Fruit fly (Drosophila melanogaster) whole organism, prepupa: ENCODE measurements around the gene Ciz1.

ENCODE experiments used
- Blimp-1 ChIP-seq: fragments of 200-800 bp; sonication (Bioruptor generic); optimal IDR thresholded peaks from 3 replicates; lab custom pipeline; 2017; ENCODE audit warnings: missing biosample characterization, missing genetic modification characterization, mild to moderate bottlenecking, moderate library complexity, missing genetic modification reagents
- CG10669 ChIP-seq: fragments of 200-800 bp; sonication (Bioruptor generic); optimal IDR thresholded peaks from 3 replicates; lab custom pipeline; 2018; ENCODE audit warnings: missing biosample characterization, mild to moderate bottlenecking, missing genetic modification characterization, moderate library complexity
- CG11294 ChIP-seq: fragments of 200-800 bp; sonication (Bioruptor generic); IDR thresholded peaks from 2 replicates; pipeline ENCODE4 v1.3.6; 2022; ENCODE audit warnings: missing biosample characterization, missing genetic modification characterization
- CG11762 ChIP-seq: fragments of 200-800 bp; sonication (Bioruptor generic); optimal IDR thresholded peaks from 3 replicates; lab custom pipeline; 2016; ENCODE audit warnings: missing biosample characterization, missing genetic modification characterization; ENCODE audit not compliant: insufficient read depth
- CG11902 ChIP-seq: fragments of 200-800 bp; sonication (Bioruptor generic); optimal IDR thresholded peaks from 3 replicates; lab custom pipeline; 2016; ENCODE audit warnings: missing biosample characterization, missing genetic modification characterization
- CG16779 ChIP-seq: fragments of 200-800 bp; sonication (Bioruptor generic); optimal IDR thresholded peaks from 3 replicates; lab custom pipeline; 2017; ENCODE audit warnings: missing biosample characterization, mild to moderate bottlenecking, missing genetic modification characterization
- CG3032 ChIP-seq: fragments of 200-800 bp; optimal IDR thresholded peaks from 2 replicates; lab custom pipeline; 2019; ENCODE audit warnings: missing biosample characterization, mild to moderate bottlenecking, missing genetic modification characterization, moderate library complexity
- CG32006 ChIP-seq: fragments of 200-800 bp; sonication (Bioruptor generic); optimal IDR thresholded peaks from 3 replicates; lab custom pipeline; 2017; ENCODE audit warnings: missing biosample characterization, mild to moderate bottlenecking, missing genetic modification characterization
- CG3919 ChIP-seq: fragments of 200-800 bp; sonication (Bioruptor generic); optimal IDR thresholded peaks from 3 replicates; lab custom pipeline; 2016; ENCODE audit warnings: missing biosample characterization, missing genetic modification characterization
- CG4318 ChIP-seq: fragments of 200-800 bp; sonication (Bioruptor generic); optimal IDR thresholded peaks from 3 replicates; lab custom pipeline; 2017; ENCODE audit warnings: missing biosample characterization, mild to moderate bottlenecking, missing genetic modification characterization
- CG6163 ChIP-seq: fragments of 200-800 bp; sonication (Bioruptor generic); IDR thresholded peaks from 3 replicates; pipeline ENCODE4 v1.3.6; 2022; ENCODE audit warnings: missing biosample characterization, missing genetic modification characterization
- CG6276 ChIP-seq: fragments of 200-800 bp; sonication (Bioruptor generic); optimal IDR thresholded peaks from 2 replicates; lab custom pipeline; 2017; ENCODE audit warnings: missing biosample characterization, mild to moderate bottlenecking, missing genetic modification characterization
- CG6792 ChIP-seq: fragments of 200-800 bp; sonication (Bioruptor generic); optimal IDR thresholded peaks from 3 replicates; lab custom pipeline; 2016; ENCODE audit warnings: missing biosample characterization, missing genetic modification characterization
- CG6808 ChIP-seq: fragments of 200-800 bp; sonication (Bioruptor generic); optimal IDR thresholded peaks from 3 replicates; lab custom pipeline; 2017; ENCODE audit warnings: missing biosample characterization, missing genetic modification characterization, mild to moderate bottlenecking, moderate library complexity, missing genetic modification reagents
- CG8319 ChIP-seq: fragments of 200-800 bp; sonication (Bioruptor generic); optimal IDR thresholded peaks from 3 replicates; lab custom pipeline; 2016; ENCODE audit warnings: missing biosample characterization, missing genetic modification characterization
- CG9139 ChIP-seq: fragments of 200-800 bp; sonication (Bioruptor generic); optimal IDR thresholded peaks from 3 replicates; lab custom pipeline; 2017; ENCODE audit warnings: missing biosample characterization, mild to moderate bottlenecking, missing genetic modification characterization
- Eip75B ChIP-seq: fragments of 200-800 bp; sonication (Bioruptor generic); optimal IDR thresholded peaks from 3 replicates; lab custom pipeline; 2016; ENCODE audit warnings: missing biosample characterization, missing genetic modification characterization
- Eip78C ChIP-seq: fragments of 200-800 bp; sonication (Bioruptor generic); peaks from one replicate; lab custom pipeline; 2016; ENCODE audit warnings: missing biosample characterization, missing genetic modification characterization
- Eip93F ChIP-seq: fragments of 200-800 bp; sonication (Bioruptor generic); optimal IDR thresholded peaks from 2 replicates; lab custom pipeline; 2016; ENCODE audit warnings: missing biosample characterization, mild to moderate bottlenecking, missing genetic modification characterization
- Ets21C ChIP-seq: fragments of 200-800 bp; sonication (Bioruptor generic); optimal IDR thresholded peaks from 3 replicates; lab custom pipeline; 2016; ENCODE audit warnings: missing biosample characterization, missing genetic modification characterization
- Hr38 ChIP-seq: sonication (Bioruptor generic); optimal IDR thresholded peaks from 2 replicates; lab custom pipeline; 2016; ENCODE audit warnings: missing biosample characterization, missing genetic modification characterization
- Hr39 ChIP-seq: fragments of 200-800 bp; sonication (Bioruptor generic); optimal IDR thresholded peaks from 2 replicates; lab custom pipeline; 2016; ENCODE audit warnings: missing biosample characterization, missing genetic modification characterization
- Hr4 ChIP-seq: fragments of 200-800 bp; sonication (Bioruptor generic); optimal IDR thresholded peaks from 3 replicates; lab custom pipeline; 2016; ENCODE audit warnings: missing biosample characterization, missing genetic modification characterization
- Lpt ChIP-seq: fragments of 200-800 bp; sonication (Bioruptor generic); optimal IDR thresholded peaks from 3 replicates; lab custom pipeline; 2016; ENCODE audit warnings: missing biosample characterization, missing genetic modification characterization
- Met ChIP-seq: fragments of 200-800 bp; sonication (Bioruptor generic); optimal IDR thresholded peaks from 3 replicates; lab custom pipeline; 2016; ENCODE audit warnings: missing biosample characterization, missing genetic modification characterization
- Smox ChIP-seq: fragments of 200-800 bp; sonication (Bioruptor generic); optimal IDR thresholded peaks from 3 replicates; lab custom pipeline; 2016; ENCODE audit warnings: missing biosample characterization, missing genetic modification characterization
- Sox102F ChIP-seq: fragments of 200-800 bp; sonication (Bioruptor generic); optimal IDR thresholded peaks from 2 replicates; lab custom pipeline; 2016; ENCODE audit warnings: missing biosample characterization, mild to moderate bottlenecking, missing genetic modification characterization
- Sox15 ChIP-seq: fragments of 200-800 bp; sonication (Bioruptor generic); optimal IDR thresholded peaks from 3 replicates; lab custom pipeline; 2016; ENCODE audit warnings: missing biosample characterization, missing genetic modification characterization
- achi ChIP-seq: fragments of 200-800 bp; sonication (Bioruptor generic); optimal IDR thresholded peaks from 3 replicates; lab custom pipeline; 2016; ENCODE audit warnings: missing biosample characterization, missing genetic modification characterization
- acj6 ChIP-seq: fragments of 200-800 bp; sonication (Bioruptor generic); optimal IDR thresholded peaks from 3 replicates; lab custom pipeline; 2016; ENCODE audit warnings: missing biosample characterization, missing genetic modification characterization
- dac ChIP-seq: fragments of 200-800 bp; sonication (Bioruptor generic); optimal IDR thresholded peaks from 2 replicates; lab custom pipeline; 2017; ENCODE audit warnings: missing biosample characterization, mild to moderate bottlenecking, missing genetic modification characterization
- esn ChIP-seq: fragments of 200-800 bp; sonication (Bioruptor generic); optimal IDR thresholded peaks from 2 replicates; lab custom pipeline; 2016; ENCODE audit warnings: missing biosample characterization, mild to moderate bottlenecking, missing genetic modification characterization, moderate library complexity
- fd59A ChIP-seq: fragments of 200-800 bp; sonication (Bioruptor generic); optimal IDR thresholded peaks from 2 replicates; lab custom pipeline; 2017; ENCODE audit warnings: missing biosample characterization, mild to moderate bottlenecking, missing genetic modification characterization, missing genetic modification reagents
- fd85E ChIP-seq: fragments of 200-800 bp; sonication (Bioruptor generic); optimal IDR thresholded peaks from 3 replicates; lab custom pipeline; 2016; ENCODE audit warnings: missing biosample characterization, missing genetic modification characterization
- fkh ChIP-seq: fragments of 200-800 bp; sonication (Bioruptor generic); optimal IDR thresholded peaks from 3 replicates; lab custom pipeline; 2017; ENCODE audit warnings: missing biosample characterization, mild to moderate bottlenecking, missing genetic modification characterization, moderate library complexity
- lz ChIP-seq: fragments of 200-800 bp; sonication (Bioruptor generic); optimal IDR thresholded peaks from 3 replicates; lab custom pipeline; 2016; ENCODE audit warnings: missing biosample characterization, missing genetic modification characterization
- net ChIP-seq: fragments of 200-800 bp; sonication (Bioruptor generic); optimal IDR thresholded peaks from 3 replicates; lab custom pipeline; 2016; ENCODE audit warnings: missing biosample characterization, missing genetic modification characterization
- pdm3 ChIP-seq: fragments of 200-800 bp; sonication (Bioruptor generic); optimal IDR thresholded peaks from 3 replicates; lab custom pipeline; 2016; ENCODE audit warnings: missing biosample characterization, missing genetic modification characterization
- salr ChIP-seq, 2 experiments: fragments of 200-800 bp; sonication (Bioruptor generic); optimal IDR thresholded peaks; 3 replicates each; lab custom pipeline; 2016 to 2018; ENCODE audit warnings: missing biosample characterization in 2 of 2, missing genetic modification characterization in 2 of 2, mild to moderate bottlenecking in 1 of 2
- ss ChIP-seq, 2 experiments: fragments of 200-800 bp; sonication (Bioruptor generic); optimal IDR thresholded peaks; 2 replicates in 1 of 2; 3 replicates in 1 of 2; lab custom pipeline; 2017 to 2018; ENCODE audit warnings: mild to moderate bottlenecking in 2 of 2, missing biosample characterization in 2 of 2, missing genetic modification characterization in 2 of 2, moderate library complexity in 1 of 2
- svp ChIP-seq: fragments of 200-800 bp; sonication (Bioruptor generic); peaks from one replicate; lab custom pipeline; 2016; ENCODE audit warnings: missing biosample characterization, missing genetic modification characterization
- topi ChIP-seq: fragments of 200-800 bp; sonication (Bioruptor generic); optimal IDR thresholded peaks from 3 replicates; lab custom pipeline; 2016; ENCODE audit warnings: missing biosample characterization, missing genetic modification characterization
- vri ChIP-seq: fragments of 200-800 bp; sonication (Bioruptor generic); optimal IDR thresholded peaks from 3 replicates; lab custom pipeline; 2016; ENCODE audit warnings: missing biosample characterization, mild to moderate bottlenecking, missing genetic modification characterization

Ciz1 gene

DNA sequence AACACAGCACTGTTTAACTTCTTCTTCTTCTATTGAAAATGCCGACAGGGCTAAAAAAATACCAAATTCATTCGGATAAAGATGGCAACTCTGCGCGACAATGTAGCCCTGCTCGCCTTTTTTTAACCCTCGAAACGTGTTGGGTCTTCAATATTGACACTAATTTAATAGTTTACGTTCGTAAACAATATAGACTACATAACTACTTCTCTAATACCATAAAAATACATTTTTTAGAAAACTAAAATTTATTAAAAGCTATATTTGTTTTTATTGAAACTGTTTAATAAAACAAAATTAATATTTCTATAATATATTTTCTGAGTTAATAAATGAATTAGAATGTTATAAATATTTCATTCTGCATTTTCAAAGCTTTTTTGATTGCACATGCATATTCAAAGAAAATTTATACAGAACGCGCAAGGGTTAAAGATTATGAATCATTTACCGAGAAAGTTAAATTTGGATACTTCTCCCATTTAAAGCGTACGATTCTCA is 24.2 kb downstream of the Ciz1 start, which contains the start of the genes Taf2 and CalpB (continued):
- TF ChIP-seq ss (GFP tag; optimal IDR thresholded peaks at IDR 0.05; lab: Kevin White, UChicago) (peak; percentile 71 to 83), Ets21C (GFP tag; lab: Kevin White, UChicago) (no peak), Lpt (peak; percentile 82), CG6808 (peak; percentile 82), Sox15 (GFP tag; lab: Kevin White, UChicago) (peak; percentile 60), CG11902 (peak; percentile 65), CG8319 (peak; percentile 57), lz (GFP tag; lab: Kevin White, UChicago) (peak; percentile 73)

DNA sequence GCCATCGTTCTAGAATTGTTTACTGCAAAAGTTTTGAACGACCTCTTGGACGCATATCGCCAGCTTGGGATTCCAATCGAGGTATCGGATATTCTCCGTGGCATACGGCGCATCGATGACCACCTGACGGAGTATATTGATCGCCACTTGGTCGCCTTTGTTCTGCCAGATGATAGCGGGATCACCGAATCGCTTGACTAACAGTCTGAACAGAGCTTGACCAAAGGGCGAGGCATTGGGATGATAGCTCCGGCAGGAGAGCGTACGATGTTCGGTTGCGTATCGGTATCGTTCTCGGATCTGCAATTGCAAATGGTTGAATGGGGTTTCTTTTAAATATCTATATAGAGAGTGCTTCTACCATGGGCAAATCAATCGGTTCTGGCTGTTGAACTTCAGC is 29.5 kb downstream of the Ciz1 start:
- no peak for TF ChIP-seq CG6163
- TF ChIP-seq svp, result peak; percentile 92

DNA sequence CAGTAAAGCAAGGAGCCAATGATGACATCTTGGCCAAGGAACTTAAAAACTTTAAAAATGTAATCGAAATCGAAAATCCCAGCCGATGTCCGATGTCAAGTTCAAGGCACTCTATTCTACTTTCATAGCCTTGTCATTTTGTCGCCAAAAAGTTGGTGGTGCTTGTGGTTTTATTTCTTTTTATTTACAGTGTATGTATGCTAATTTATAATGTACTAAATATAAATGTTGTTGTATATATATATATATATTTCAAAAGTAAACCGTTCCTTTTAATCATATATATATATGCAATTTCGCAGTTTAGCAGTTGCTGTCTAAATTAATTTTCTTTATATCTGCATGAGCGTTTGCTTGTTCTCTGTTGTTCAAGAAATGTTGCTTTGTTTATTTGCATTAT is 30.2 kb downstream of the Ciz1 start, which contains the start of the genes CG6709 and Hez:
Gene CG6709, minus strand, starts transcription at position 101 of the 400 bp plus-strand sequence.
Gene Hez, minus strand, starts transcription at position 101 of the 400 bp plus-strand sequence.
- TF ChIP-seq CG6276 (GFP tag; lab: Kevin White, UChicago) (no peak), CG8319 (no peak), Eip75B (GFP tag; lab: Kevin White, UChicago) (no peak), CG3919 (no peak), Hr38 (GFP tag; lab: Kevin White, UChicago) (no peak), achi (GFP tag; lab: Kevin White, UChicago) (no peak), ss (GFP tag; optimal IDR thresholded peaks at IDR 0.05; lab: Kevin White, UChicago) (no peak), salr (GFP tag; optimal IDR thresholded peaks at IDR 0.05; lab: Kevin White, UChicago) (no peak)

DNA sequence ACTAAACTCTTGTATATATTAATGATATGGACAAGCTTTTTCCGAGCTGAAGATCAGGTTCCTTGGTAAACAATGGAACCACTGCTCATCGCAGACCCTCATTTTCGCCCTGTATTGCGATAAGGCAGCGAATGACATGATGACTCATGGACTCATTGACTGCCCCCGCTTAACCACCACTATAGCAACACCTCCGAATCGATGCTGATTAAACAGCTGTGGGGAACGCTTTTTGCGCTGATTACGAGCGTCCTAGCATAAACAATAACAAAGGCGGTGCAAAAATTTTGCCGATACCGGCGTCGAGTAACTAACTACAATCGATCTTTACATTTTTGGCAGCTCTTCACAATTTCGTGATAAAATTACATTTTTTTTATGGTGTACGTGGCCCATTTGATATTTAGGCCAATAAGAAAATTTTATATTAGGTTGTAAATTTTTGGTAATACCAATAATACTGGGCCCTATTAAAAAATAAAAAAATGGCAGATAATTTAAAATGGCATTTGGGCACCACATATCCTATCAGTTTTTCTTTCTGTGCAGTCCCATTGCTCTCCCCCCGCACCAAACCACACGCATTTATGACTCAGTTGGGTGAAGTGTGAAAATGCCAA is 32.8 kb downstream of the Ciz1 start:
- TF ChIP-seq CG6163 (peak; percentile 48; the same call in 2 of the 3 replicates), fd59A (GFP tag; lab: Kevin White, UChicago) (no peak), esn (GFP tag; lab: Kevin White, UChicago) (peak; percentile 61), svp (peak; percentile 93), lz (GFP tag; lab: Kevin White, UChicago) (peak; percentile 27), Met (GFP tag; lab: Kevin White, UChicago) (peak; percentile 54), salr (GFP tag; optimal IDR thresholded peaks at IDR 0.05; lab: Kevin White, UChicago) (no peak), Hr4 (GFP tag; lab: Kevin White, UChicago) (peak; percentile 40), Eip93F (GFP tag; lab: Kevin White, UChicago) (peak; percentile 14), CG6276 (GFP tag; lab: Kevin White, UChicago) (no peak), CG10669 (peak; percentile 31), Smox (GFP tag; lab: Kevin White, UChicago) (peak; percentile 41), dac (GFP tag; lab: Kevin White, UChicago) (no peak), CG11762 (no peak), CG3032 (tag; lab: Kevin White, UChicago) (no peak), Blimp-1 (no peak), CG11294 (GFP tag; lab: Robert Waterston, UW) (no peak), Hr39 (GFP tag; lab: Kevin White, UChicago) (peak; percentile 48), Eip78C (GFP tag; lab: Kevin White, UChicago) (peak; percentile 67), vri (peak; percentile 69), Sox102F (GFP tag; lab: Kevin White, UChicago) (peak; percentile 46), Eip75B (GFP tag; lab: Kevin White, UChicago) (peak; percentile 57), fkh (no peak), Sox15 (GFP tag; lab: Kevin White, UChicago) (peak; percentile 3), CG4318 (no peak), fd85E (no peak), topi (GFP tag; lab: Kevin White, UChicago) (peak; percentile 59), CG9139 (GFP tag; lab: Kevin White, UChicago) (no peak), CG11902 (no peak), acj6 (GFP tag; lab: Kevin White, UChicago) (peak; percentile 51), Hr38 (GFP tag; lab: Kevin White, UChicago) (no peak), CG6792 (GFP tag; lab: Kevin White, UChicago) (peak; percentile 36), pdm3 (GFP tag; lab: Kevin White, UChicago) (peak; percentile 51), CG32006 (GFP tag; lab: Kevin White, UChicago) (peak; percentile 54), Ets21C (GFP tag; lab: Kevin White, UChicago) (no peak), achi (GFP tag; lab: Kevin White, UChicago) (peak; percentile 43), CG16779 (tag; lab: Kevin White, UChicago) (no peak), net (GFP tag; lab: Kevin White, UChicago) (no peak)
